Fruit fly (Drosophila melanogaster): ENCODE data around the gene CG42688.

dm6 chr2L:19146645-19147044 is 36.0 kb downstream of the CG42688 start:
- TF ChIP-seq bab1 (GFP tag; optimal IDR thresholded peaks at IDR 0.05) (no peak), cic (GFP tag; optimal IDR thresholded peaks at IDR 0.05) (no peak), CG33017 (tag; optimal IDR thresholded peaks at IDR 0.05) (no peak), CG11617 (GFP tag; optimal IDR thresholded peaks at IDR 0.05) (no peak), CG7045 (GFP tag; optimal IDR thresholded peaks at IDR 0.05) (no peak), CG14711 (tag; optimal IDR thresholded peaks at IDR 0.05) (no peak), tj (GFP tag; optimal IDR thresholded peaks at IDR 0.05) (no peak), CG5204 (GFP tag; optimal IDR thresholded peaks at IDR 0.05) (no peak), ovo (GFP tag; optimal IDR thresholded peaks at IDR 0.05) (no peak), kay (GFP tag; ENCODE audit: borderline replicate concordance) (peak; percentile 57)
